Worm (Caenorhabditis elegans): Measurements from ENCODE around the gene elo-3.

ce11 chrIV:7195734-7196133 lies 41.8 kb upstream of the elo-3 start, which contains the start of gene best-16:
- TF ChIP-seq T22C8.4 (GFP tag; IDR thresholded peaks at IDR 0.05): no peak
- TF ChIP-seq flt-1 (GFP tag; IDR thresholded peaks at IDR 0.05): no peak
- TF ChIP-seq ref-1 (GFP tag; conservative IDR thresholded peaks at IDR 0.05): no peak
- no peak for TF ChIP-seq cog-1 (tag; optimal IDR thresholded peaks at IDR 0.05)
- no peak for TF ChIP-seq klf-2 (GFP tag; conservative IDR thresholded peaks at IDR 0.05)
- no peak for TF ChIP-seq tab-1 (GFP tag; IDR thresholded peaks at IDR 0.05)
- no peak for TF ChIP-seq ztf-29 (GFP tag; IDR thresholded peaks at IDR 0.05)
- no peak for TF ChIP-seq ztf-23 (GFP tag; IDR thresholded peaks at IDR 0.05)
- TF ChIP-seq med-1 (GFP tag; optimal IDR thresholded peaks at IDR 0.05; ENCODE audit: insufficient read depth): no peak

All from whole organism, midembryonic.